Worm (Caenorhabditis elegans): Measurements from ENCODE around the gene rab-35.

DNA sequence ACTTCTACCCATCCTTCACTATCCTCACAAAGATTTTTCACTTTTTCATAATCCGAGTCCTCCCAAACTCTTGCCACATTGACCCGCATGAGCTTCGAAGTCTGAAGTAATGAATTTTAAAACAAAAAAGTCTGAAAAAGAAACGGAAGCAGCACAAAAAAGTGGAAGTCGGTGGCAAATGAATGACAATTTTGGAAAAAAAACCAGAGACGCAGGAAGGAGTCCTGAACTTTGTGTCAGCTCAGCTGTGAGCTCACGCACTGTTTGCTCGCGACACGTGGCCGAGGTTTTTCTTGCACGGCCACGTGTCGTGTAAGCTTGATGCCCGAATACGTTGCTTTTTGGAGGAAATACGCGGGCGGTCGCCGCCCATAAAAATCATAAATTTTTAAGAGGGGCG is 35.0 kb upstream of the rab-35 start, which contains the start of gene T28D6.7:
- TF ChIP-seq elt-2 (tag; optimal IDR thresholded peaks at IDR 0.05): no peak
- no peak for TF ChIP-seq nhr-28 (tag; optimal IDR thresholded peaks at IDR 0.05)
- TF ChIP-seq nhr-11 (tag; optimal IDR thresholded peaks at IDR 0.05): no peak
- TF ChIP-seq nhr-77 (tag; optimal IDR thresholded peaks at IDR 0.05): no peak
- no peak for TF ChIP-seq jun-1 (tag; optimal IDR thresholded peaks at IDR 0.05)
- no peak for TF ChIP-seq ces-1 (GFP tag; optimal IDR thresholded peaks at IDR 0.05)
- TF ChIP-seq ztf-11 (tag; optimal IDR thresholded peaks at IDR 0.05): no peak
- no peak for TF ChIP-seq tbx-2 (tag; optimal IDR thresholded peaks at IDR 0.05)
